Fruit fly (Drosophila melanogaster) whole organism, embryonic: ENCODE data around the gene GAPsec.

ENCODE experiments used
- CG13296 ChIP-seq: fragments of 200-800 bp; sonication (Bioruptor generic); optimal IDR thresholded peaks from 3 replicates; lab custom pipeline; 2018; ENCODE audit warnings: missing biosample characterization, mild to moderate bottlenecking, missing genetic modification characterization
- CG42726 ChIP-seq: fragments of 200-800 bp; sonication (Bioruptor generic); IDR thresholded peaks from 2 replicates; pipeline ENCODE4 v1.3.6; 2022; ENCODE audit warnings: missing biosample characterization, missing genetic modification characterization; ENCODE audit not compliant: partially characterized antibody
- Dek ChIP-seq: fragments of 200-800 bp; sonication (Bioruptor generic); optimal IDR thresholded peaks from 3 replicates; lab custom pipeline; 2019; ENCODE audit warnings: missing biosample characterization, mild to moderate bottlenecking, missing genetic modification characterization, moderate library complexity
- Sin3A ChIP-seq: fragments of >200 bp; optimal IDR thresholded peaks from 2 replicates; lab custom pipeline; 2018
- caup ChIP-seq: fragments of 200-800 bp; sonication (Bioruptor generic); optimal IDR thresholded peaks from 3 replicates; lab custom pipeline; 2017; ENCODE audit warnings: missing biosample characterization, mild to moderate bottlenecking, missing genetic modification characterization, moderate library complexity; ENCODE audit not compliant: severe bottlenecking
- sens ChIP-seq: fragments of 200-800 bp; sonication (Bioruptor generic); peaks from one replicate; lab custom pipeline; 2016; ENCODE audit warnings: missing biosample characterization, missing genetic modification characterization

DNA sequence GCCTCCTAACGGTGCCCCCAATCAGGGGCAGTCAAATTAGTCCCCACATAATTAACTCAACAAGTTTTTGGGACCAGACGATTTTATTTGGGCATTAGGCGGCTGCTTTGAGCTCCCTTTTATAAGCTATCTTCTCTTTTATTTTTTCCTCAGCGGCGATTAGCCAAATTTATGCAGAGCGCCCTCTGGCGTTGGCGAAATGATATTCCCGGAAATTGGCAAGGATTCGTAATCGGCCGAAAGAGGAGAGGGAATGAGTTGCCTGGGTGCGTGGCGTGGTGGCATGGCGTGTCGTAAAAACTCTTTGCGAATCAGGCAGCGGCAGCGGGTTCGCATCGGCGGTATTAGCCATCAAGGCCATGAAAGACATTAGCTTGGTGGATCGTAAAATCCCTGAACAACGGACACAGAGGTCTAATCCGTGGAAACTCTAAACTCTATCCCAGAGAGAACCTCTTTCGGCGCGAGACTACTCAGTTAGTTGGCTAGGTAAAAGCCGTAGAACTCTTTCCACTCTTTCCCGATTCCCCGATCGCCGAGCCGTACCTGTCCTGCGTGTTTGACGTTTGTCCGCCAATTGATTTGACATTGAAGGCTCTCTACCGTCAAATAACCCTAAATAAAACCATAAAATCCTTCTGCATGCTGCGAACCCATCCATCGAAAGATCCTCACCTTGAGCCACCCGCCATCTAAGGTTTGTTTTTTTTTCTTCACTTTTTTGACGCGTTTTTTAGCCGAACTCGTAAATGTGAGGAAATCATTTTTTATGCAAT is 46.3 kb upstream of the GAPsec start:
- no peak for TF ChIP-seq sens (GFP tag; lab: Kevin White, UChicago)
- no peak for TF ChIP-seq Dek (tag; lab: Kevin White, UChicago)
- TF ChIP-seq CG13296 (GFP tag; lab: Kevin White, UChicago): no peak
- no peak for TF ChIP-seq caup (GFP tag; lab: Kevin White, UChicago)
- TF ChIP-seq Sin3A (lab: Kevin White, UChicago): no peak
- no peak for TF ChIP-seq CG42726 (GFP tag; lab: Robert Waterston, UW)
